Fruit fly (Drosophila melanogaster) whole organism, adult: ENCODE results near the gene CG32847.

Experiments used
- CG11617 ChIP-seq: fragments of 200-800 bp; sonication (Bioruptor generic); optimal IDR thresholded peaks from 2 replicates; lab custom pipeline; 2017; ENCODE audit warnings: mild to moderate bottlenecking, missing biosample characterization, missing genetic modification reagents, missing genetic modification characterization
- CG12768 ChIP-seq: fragments of 200-800 bp; sonication (Bioruptor generic); optimal IDR thresholded peaks from 2 replicates; lab custom pipeline; 2017; ENCODE audit warnings: missing biosample characterization, missing genetic modification characterization, mild to moderate bottlenecking, moderate library complexity, missing genetic modification reagents
- CG14711 ChIP-seq: fragments of 200-800 bp; sonication (Bioruptor generic); optimal IDR thresholded peaks from 2 replicates; lab custom pipeline; 2018; ENCODE audit warnings: missing biosample characterization, mild to moderate bottlenecking, missing genetic modification characterization, moderate library complexity
- CG7045 ChIP-seq: fragments of 200-800 bp; sonication (Bioruptor generic); optimal IDR thresholded peaks from 2 replicates; lab custom pipeline; 2017; ENCODE audit warnings: missing biosample characterization, mild to moderate bottlenecking, missing genetic modification characterization
- Clk ChIP-seq: fragments of 200-800 bp; sonication (Bioruptor generic); optimal IDR thresholded peaks from 2 replicates; lab custom pipeline; 2017; ENCODE audit warnings: missing biosample characterization, missing genetic modification characterization
- Crg-1 ChIP-seq: fragments of 200-800 bp; sonication (Bioruptor generic); optimal IDR thresholded peaks from 2 replicates; lab custom pipeline; 2016; ENCODE audit warnings: missing biosample characterization, missing genetic modification characterization
- Mnt ChIP-seq: fragments of 200-800 bp; sonication (Bioruptor generic); optimal IDR thresholded peaks from 2 replicates; lab custom pipeline; 2016; ENCODE audit warnings: missing biosample characterization, mild to moderate bottlenecking, missing genetic modification characterization
- cic ChIP-seq: fragments of 200-800 bp; sonication (Bioruptor generic); optimal IDR thresholded peaks from 2 replicates; lab custom pipeline; 2017; ENCODE audit warnings: missing biosample characterization, mild to moderate bottlenecking, missing genetic modification characterization, moderate library complexity
- cnc ChIP-seq, 2 experiments: fragments of >200 bp; optimal IDR thresholded peaks; 2 replicates each; lab custom pipeline; 2017
- kay ChIP-seq: fragments of 200-800 bp; sonication (Bioruptor generic); peaks from one replicate; lab custom pipeline; 2016; ENCODE audit warnings: missing biosample characterization, missing genetic modification characterization, borderline replicate concordance
- tj ChIP-seq: fragments of 200-800 bp; sonication (Bioruptor generic); optimal IDR thresholded peaks from 3 replicates; lab custom pipeline; 2017; ENCODE audit warnings: missing biosample characterization, mild to moderate bottlenecking, missing genetic modification characterization, moderate library complexity
- toe ChIP-seq: fragments of 200-800 bp; sonication (Bioruptor generic); optimal IDR thresholded peaks from 2 replicates; lab custom pipeline; 2016; ENCODE audit warnings: missing biosample characterization, missing genetic modification characterization

- TF ChIP-seq toe (no peak), kay (GFP tag; lab: Kevin White, UChicago) (no peak), tj (no peak), Crg-1 (no peak), Mnt (GFP tag; lab: Kevin White, UChicago) (no peak), CG14711 (tag; lab: Kevin White, UChicago) (no peak), CG7045 (GFP tag; lab: Kevin White, UChicago) (no peak), Clk (GFP tag; lab: Kevin White, UChicago) (no peak), cnc (optimal IDR thresholded peaks at IDR 0.05; lab: Kevin White, UChicago) (no peak), cic (no peak), CG12768 (GFP tag; lab: Kevin White, UChicago) (no peak), CG11617 (GFP tag; lab: Kevin White, UChicago) (no peak)
Measured at dm6 chr3L:15072149-15072548, 49.2 kb upstream of the CG32847 start.
